Fruit fly (Drosophila melanogaster) whole organism, embryonic: ENCODE data around the gene RluA-1.
A peak's percentile ranks its signal among the peaks of the same experiment; 100 is the strongest.

Experiments used
- CG10147 ChIP-seq: fragments of 200-800 bp; sonication (Bioruptor generic); optimal IDR thresholded peaks from 2 replicates; lab custom pipeline; 2019; ENCODE audit warnings: missing biosample characterization, mild to moderate bottlenecking, missing genetic modification characterization, moderate library complexity
- CG10959 ChIP-seq: fragments of 200-800 bp; sonication (Bioruptor generic); IDR thresholded peaks from 2 replicates; pipeline ENCODE4 v1.3.6; 2022; ENCODE audit warnings: missing biosample characterization, missing genetic modification characterization
- CG13296 ChIP-seq: fragments of 200-800 bp; sonication (Bioruptor generic); optimal IDR thresholded peaks from 3 replicates; lab custom pipeline; 2018; ENCODE audit warnings: missing biosample characterization, mild to moderate bottlenecking, missing genetic modification characterization
- CG14667 ChIP-seq: fragments of 200-800 bp; sonication (Bioruptor generic); IDR thresholded peaks from 2 replicates; pipeline ENCODE4 v1.3.6; 2022; ENCODE audit warnings: missing biosample characterization, missing genetic modification characterization
- CG15269 ChIP-seq: fragments of 200-800 bp; sonication (Bioruptor generic); optimal IDR thresholded peaks from 2 replicates; lab custom pipeline; 2018; ENCODE audit warnings: missing biosample characterization, mild to moderate bottlenecking, missing genetic modification characterization, moderate library complexity
- CG1647 ChIP-seq: fragments of 200-800 bp; sonication (Bioruptor generic); optimal IDR thresholded peaks from 3 replicates; lab custom pipeline; 2016; ENCODE audit warnings: missing biosample characterization, missing genetic modification characterization
- CG16779 ChIP-seq: fragments of 200-800 bp; sonication (Bioruptor generic); IDR thresholded peaks from 2 replicates; pipeline ENCODE4 v1.3.6; 2022; ENCODE audit warnings: missing biosample characterization, missing genetic modification characterization
- CG16863 ChIP-seq: fragments of 200-800 bp; sonication (Bioruptor generic); optimal IDR thresholded peaks from 3 replicates; lab custom pipeline; 2016; ENCODE audit warnings: missing biosample characterization, missing genetic modification characterization
- CG17186 ChIP-seq: fragments of 200-800 bp; sonication (Bioruptor generic); optimal IDR thresholded peaks from 3 replicates; lab custom pipeline; 2017; ENCODE audit warnings: missing biosample characterization, missing genetic modification reagents, missing genetic modification characterization
- CG17568 ChIP-seq: fragments of 200-800 bp; sonication (Bioruptor generic); optimal IDR thresholded peaks from 2 replicates; lab custom pipeline; 2018; ENCODE audit warnings: missing biosample characterization, mild to moderate bottlenecking, missing genetic modification characterization, moderate library complexity
- CG18262 ChIP-seq: fragments of 200-800 bp; optimal IDR thresholded peaks from 3 replicates; lab custom pipeline; 2019; ENCODE audit warnings: missing biosample characterization, mild to moderate bottlenecking, missing genetic modification characterization, moderate library complexity
- CG31388 ChIP-seq: fragments of 200-800 bp; sonication (Bioruptor generic); optimal IDR thresholded peaks from 2 replicates; lab custom pipeline; 2016; ENCODE audit warnings: missing biosample characterization, missing genetic modification characterization
- CG31441 ChIP-seq: fragments of 200-800 bp; sonication (Bioruptor generic); IDR thresholded peaks from 2 replicates; pipeline ENCODE4 v1.3.6; 2022; ENCODE audit warnings: missing biosample characterization, missing genetic modification characterization
- CG43689 ChIP-seq: fragments of 200-800 bp; sonication (Bioruptor generic); IDR thresholded peaks from 2 replicates; pipeline ENCODE4 v1.3.6; 2022; ENCODE audit warnings: missing biosample characterization, missing genetic modification characterization
- CG4424 ChIP-seq: fragments of 200-800 bp; sonication (Bioruptor generic); optimal IDR thresholded peaks from 3 replicates; lab custom pipeline; 2016; ENCODE audit warnings: missing biosample characterization, missing genetic modification characterization
- CG6791 ChIP-seq: fragments of 200-800 bp; sonication (Bioruptor generic); IDR thresholded peaks from 3 replicates; pipeline ENCODE4 v1.3.6; 2022; ENCODE audit warnings: missing biosample characterization, missing genetic modification characterization; ENCODE audit not compliant: partially characterized antibody
- CG8944 ChIP-seq: fragments of 200-800 bp; sonication (Bioruptor generic); optimal IDR thresholded peaks from 3 replicates; lab custom pipeline; 2016; ENCODE audit warnings: missing biosample characterization, missing genetic modification characterization
- CG9609 ChIP-seq: fragments of 200-800 bp; sonication (Bioruptor generic); optimal IDR thresholded peaks from 3 replicates; lab custom pipeline; 2016; ENCODE audit warnings: missing biosample characterization, missing genetic modification characterization
- Camta ChIP-seq: fragments of 200-800 bp; sonication (Bioruptor generic); optimal IDR thresholded peaks from 2 replicates; lab custom pipeline; 2016; ENCODE audit warnings: missing biosample characterization, missing genetic modification characterization
- CoRest ChIP-seq: fragments of 200-800 bp; sonication (Bioruptor generic); optimal IDR thresholded peaks from 3 replicates; lab custom pipeline; 2018; ENCODE audit warnings: missing biosample characterization, mild to moderate bottlenecking, missing genetic modification characterization, moderate library complexity
- Drgx ChIP-seq: fragments of 200-800 bp; sonication (Bioruptor generic); IDR thresholded peaks from 2 replicates; pipeline ENCODE4 v1.3.6; 2022; ENCODE audit warnings: missing biosample characterization, missing genetic modification characterization
- Gsc ChIP-seq: fragments of 200-800 bp; sonication (Bioruptor generic); IDR thresholded peaks from 2 replicates; pipeline ENCODE4 v1.3.6; 2022; ENCODE audit warnings: missing biosample characterization, missing genetic modification characterization
- HLHmδ ChIP-seq: fragments of 200-800 bp; sonication (Bioruptor generic); optimal IDR thresholded peaks from 2 replicates; lab custom pipeline; 2018; ENCODE audit warnings: missing biosample characterization, mild to moderate bottlenecking, missing genetic modification characterization, moderate library complexity
- Lhr ChIP-seq: fragments of 200-800 bp; sonication (Bioruptor generic); optimal IDR thresholded peaks from 3 replicates; lab custom pipeline; 2017; ENCODE audit warnings: mild to moderate bottlenecking, missing biosample characterization, missing genetic modification reagents, missing genetic modification characterization
- Lim3 ChIP-seq: fragments of 200-800 bp; sonication (Bioruptor generic); IDR thresholded peaks from 2 replicates; pipeline ENCODE4 v1.3.6; 2022; ENCODE audit warnings: missing biosample characterization, missing genetic modification characterization
- NC2α ChIP-seq: fragments of 200-800 bp; sonication (Bioruptor generic); optimal IDR thresholded peaks from 2 replicates; lab custom pipeline; 2016; ENCODE audit warnings: missing biosample characterization, missing genetic modification characterization
- NC2β ChIP-seq: fragments of 200-800 bp; sonication (Bioruptor generic); optimal IDR thresholded peaks from 2 replicates; lab custom pipeline; 2016; ENCODE audit warnings: missing biosample characterization, missing genetic modification characterization
- Neu2 ChIP-seq: fragments of 200-800 bp; sonication (Bioruptor generic); optimal IDR thresholded peaks from 3 replicates; lab custom pipeline; 2016; ENCODE audit warnings: missing biosample characterization, missing genetic modification characterization, borderline replicate concordance
- Nf-YB ChIP-seq: fragments of 200-800 bp; sonication (Bioruptor generic); optimal IDR thresholded peaks from 3 replicates; lab custom pipeline; 2019; ENCODE audit warnings: missing biosample characterization, mild to moderate bottlenecking, missing genetic modification characterization, moderate library complexity
- Pdp1 ChIP-seq, 2 experiments: fragments of 200-800 bp; sonication (Bioruptor generic); optimal IDR thresholded peaks; 3 replicates each; lab custom pipeline; 2016; ENCODE audit warnings: missing biosample characterization in 2 of 2, missing genetic modification characterization in 2 of 2, mild to moderate bottlenecking in 1 of 2, moderate library complexity in 1 of 2
- Poxn ChIP-seq: fragments of 200-800 bp; sonication (Bioruptor generic); IDR thresholded peaks from 2 replicates; pipeline ENCODE4 v1.3.6; 2022; ENCODE audit warnings: missing biosample characterization, missing genetic modification characterization
- Ptx1 ChIP-seq: fragments of 200-800 bp; sonication (Bioruptor generic); IDR thresholded peaks from 2 replicates; pipeline ENCODE4 v1.3.6; 2022; ENCODE audit warnings: missing biosample characterization, missing genetic modification characterization
- Trl ChIP-seq, 3 experiments: fragments of >200 bp in 2 of 3; fragments of 200-800 bp in 1 of 3; sonication (Bioruptor generic) in 1 of 3; optimal IDR thresholded peaks; 2 replicates in 1 of 3; 3 replicates in 2 of 3; lab custom pipeline; 2016 to 2017; ENCODE audit warnings: missing biosample characterization in 1 of 3, missing genetic modification characterization in 1 of 3
- bab2 ChIP-seq: fragments of 200-800 bp; sonication (Bioruptor generic); optimal IDR thresholded peaks from 2 replicates; lab custom pipeline; 2016; ENCODE audit warnings: missing biosample characterization, missing genetic modification characterization
- br ChIP-seq: fragments of >200 bp; optimal IDR thresholded peaks from 2 replicates; lab custom pipeline; 2017
- dm ChIP-seq: fragments of 200-800 bp; sonication (Bioruptor generic); optimal IDR thresholded peaks from 3 replicates; lab custom pipeline; 2016; ENCODE audit warnings: missing biosample characterization, missing genetic modification characterization
- gce ChIP-seq: fragments of 200-800 bp; sonication (Bioruptor generic); IDR thresholded peaks from 3 replicates; pipeline ENCODE4 v1.3.6; 2022; ENCODE audit warnings: missing biosample characterization, missing genetic modification characterization
- gt ChIP-seq: fragments of 200-800 bp; sonication (Bioruptor generic); IDR thresholded peaks from 2 replicates; pipeline ENCODE4 v1.3.6; 2022; ENCODE audit warnings: missing biosample characterization, missing genetic modification characterization
- h ChIP-seq: fragments of >200 bp; optimal IDR thresholded peaks from 2 replicates; lab custom pipeline; 2017
- her ChIP-seq: fragments of 200-800 bp; sonication (Bioruptor generic); optimal IDR thresholded peaks from 2 replicates; lab custom pipeline; 2016; ENCODE audit warnings: missing biosample characterization, missing genetic modification characterization
- jigr1 ChIP-seq: fragments of 200-800 bp; sonication (Bioruptor generic); IDR thresholded peaks from 3 replicates; pipeline ENCODE4 v1.3.6; 2022; ENCODE audit warnings: missing biosample characterization, missing genetic modification characterization
- knrl ChIP-seq: fragments of 200-800 bp; sonication (Bioruptor generic); IDR thresholded peaks from 3 replicates; pipeline ENCODE4 v1.3.6; 2022; ENCODE audit warnings: missing biosample characterization, missing genetic modification characterization; ENCODE audit not compliant: partially characterized antibody
- maf-S ChIP-seq: fragments of 200-800 bp; sonication (Bioruptor generic); optimal IDR thresholded peaks from 2 replicates; lab custom pipeline; 2016; ENCODE audit warnings: missing biosample characterization, missing genetic modification characterization
- p53 ChIP-seq: fragments of 200-800 bp; sonication (Bioruptor generic); optimal IDR thresholded peaks from 2 replicates; lab custom pipeline; 2016; ENCODE audit warnings: missing biosample characterization, missing genetic modification characterization
- peb ChIP-seq: fragments of 200-800 bp; sonication (Bioruptor generic); IDR thresholded peaks from 2 replicates; pipeline ENCODE4 v1.3.6; 2022; ENCODE audit warnings: missing biosample characterization, missing genetic modification characterization
- row ChIP-seq: fragments of 200-800 bp; sonication (Bioruptor generic); IDR thresholded peaks from 3 replicates; pipeline ENCODE4 v1.3.6; 2022; ENCODE audit warnings: missing biosample characterization, missing genetic modification characterization
- run ChIP-seq: fragments of 200-800 bp; sonication (Bioruptor generic); optimal IDR thresholded peaks from 3 replicates; lab custom pipeline; 2018; ENCODE audit warnings: missing biosample characterization, mild to moderate bottlenecking, missing genetic modification characterization
- sug ChIP-seq: fragments of 200-800 bp; optimal IDR thresholded peaks from 2 replicates; lab custom pipeline; 2019; ENCODE audit warnings: missing biosample characterization, mild to moderate bottlenecking, missing genetic modification characterization, moderate library complexity
- usp ChIP-seq: fragments of >200 bp; optimal IDR thresholded peaks from 2 replicates; lab custom pipeline; 2017; ENCODE audit warnings: missing biosample characterization, missing genetic modification characterization
- vfl ChIP-seq: fragments of 200-800 bp; sonication (Bioruptor generic); optimal IDR thresholded peaks from 2 replicates; lab custom pipeline; 2016; ENCODE audit warnings: missing biosample characterization, missing genetic modification characterization
- zen ChIP-seq: fragments of 200-800 bp; sonication (Bioruptor generic); optimal IDR thresholded peaks from 3 replicates; lab custom pipeline; 2018; ENCODE audit warnings: missing biosample characterization, mild to moderate bottlenecking, missing genetic modification characterization, moderate library complexity

RluA-1 gene

dm6 chr2L:10430802-10431476 is 43.2 kb downstream of the RluA-1 start, which contains the start of the genes Bug22 and TfIIB (continued):
- no peak for TF ChIP-seq Trl (optimal IDR thresholded peaks at IDR 0.05; lab: Kevin White, UChicago)
- TF ChIP-seq Trl (GFP tag; optimal IDR thresholded peaks at IDR 0.05; lab: Kevin White, UChicago) = peak; percentile 54
- TF ChIP-seq vfl (GFP tag; lab: Kevin White, UChicago) = peak; percentile 68
- peak; percentile 36 for TF ChIP-seq CG31388
- peak; percentile 62 for TF ChIP-seq maf-S (GFP tag; lab: Kevin White, UChicago)
- TF ChIP-seq run (tag; lab: Kevin White, UChicago) = no peak
- TF ChIP-seq CG43689 (GFP tag; lab: Robert Waterston, UW) = no peak
- no peak for TF ChIP-seq usp (GFP tag; lab: Kevin White, UChicago)
- peak; percentile 75 for TF ChIP-seq CG4424 (GFP tag; lab: Kevin White, UChicago)
- TF ChIP-seq bab2 = peak; percentile 66
- peak; percentile 53 for TF ChIP-seq Camta
- TF ChIP-seq Ptx1 (GFP tag; lab: Robert Waterston, UW) = peak; percentile 75
- TF ChIP-seq CG17568 = no peak
- no peak for TF ChIP-seq NC2α
- peak; percentile 30 for TF ChIP-seq HLHmδ
- TF ChIP-seq CoRest = peak; percentile 76
- TF ChIP-seq Lim3 (GFP tag; lab: Robert Waterston, UW) = no peak
- TF ChIP-seq CG31441 (GFP tag; lab: Robert Waterston, UW) = peak; percentile 79
- peak; percentile 26 for TF ChIP-seq Lhr (GFP tag; lab: Kevin White, UChicago)
- peak; percentile 63 for TF ChIP-seq CG8944 (GFP tag; lab: Kevin White, UChicago)
- TF ChIP-seq sug (tag; lab: Kevin White, UChicago) = peak; percentile 75
- peak; percentile 25 for TF ChIP-seq her (GFP tag; lab: Kevin White, UChicago)
- peak; percentile 70 for TF ChIP-seq NC2β
- TF ChIP-seq CG6791 = peak; percentile 22; the same call in 1 of the 3 replicates
- TF ChIP-seq CG10959 (GFP tag; lab: Robert Waterston, UW) = no peak
- no peak for TF ChIP-seq jigr1 (GFP tag; lab: Robert Waterston, UW)
- TF ChIP-seq CG10147 = peak; percentile 58
- no peak for TF ChIP-seq gce
- 0 out of 2 replicates have a peak, but pooled peaks have one; percentile 12 for TF ChIP-seq CG16779 (GFP tag; lab: Robert Waterston, UW)
- TF ChIP-seq Neu2 (GFP tag; lab: Kevin White, UChicago) = no peak
- no peak for TF ChIP-seq br (lab: Kevin White, UChicago)
- TF ChIP-seq peb = no peak
- TF ChIP-seq Drgx (GFP tag; lab: Robert Waterston, UW) = peak; percentile 51; the same call in 1 of the 2 replicates
- peak; percentile 35 for TF ChIP-seq CG16863 (GFP tag; lab: Kevin White, UChicago)
- TF ChIP-seq zen (tag; lab: Kevin White, UChicago) = peak; percentile 46
- TF ChIP-seq row (GFP tag; lab: Robert Waterston, UW) = peak; percentile 91
- no peak for TF ChIP-seq Gsc (GFP tag; lab: Robert Waterston, UW)
- no peak for TF ChIP-seq CG15269 (tag; lab: Kevin White, UChicago)
- no peak for TF ChIP-seq CG17186 (GFP tag; lab: Kevin White, UChicago)
- peak; percentile 57 to 93 for TF ChIP-seq Pdp1 (GFP tag; optimal IDR thresholded peaks at IDR 0.05; lab: Kevin White, UChicago)
- no peak for TF ChIP-seq gt
- peak; percentile 72 for TF ChIP-seq CG18262 (tag; lab: Kevin White, UChicago)
- TF ChIP-seq CG9609 (GFP tag; lab: Kevin White, UChicago) = peak; percentile 63
- TF ChIP-seq CG14667 (GFP tag; lab: Robert Waterston, UW) = peak; percentile 62
- TF ChIP-seq h = no peak
- TF ChIP-seq CG1647 = peak; percentile 47
- peak; percentile 51 for TF ChIP-seq Nf-YB
- peak; percentile 74 for TF ChIP-seq dm (GFP tag; lab: Kevin White, UChicago)
- TF ChIP-seq p53 (GFP tag; lab: Kevin White, UChicago) = no peak
- no peak for TF ChIP-seq Poxn (GFP tag; lab: Robert Waterston, UW)
- TF ChIP-seq CG13296 (GFP tag; lab: Kevin White, UChicago) = peak; percentile 62
- no peak for TF ChIP-seq knrl
